6 worm cellular contexts compared by ENCODE assay signal in genomic region chrX:13421068-13421467, ce11.
A peak's percentile ranks its signal among the peaks of the same experiment; 100 is the strongest.
TF ChIP-seq lines count a peak whose summit lies in the region.

No protein-coding gene starts in this region.

TF ChIP-seq in whole organism, L1 larva, 84 proteins besides CTCF, POLR2A, EP300 and RAD21:
- TF ChIP-seq lin-35 (GFP tag; optimal IDR thresholded peaks at IDR 0.05; lab: Kevin White, UChicago), result peak in 1 of 2 experiments; percentile 3
- no peak for TF ChIP-seq egl-13 (tag; optimal IDR thresholded peaks at IDR 0.05; lab: Kevin White, UChicago)
- TF ChIP-seq nhr-12 (tag; optimal IDR thresholded peaks at IDR 0.05; lab: Kevin White, UChicago), result no peak
- TF ChIP-seq elt-2 (tag; optimal IDR thresholded peaks at IDR 0.05; lab: Kevin White, UChicago), result peak; percentile 57

TF ChIP-seq in whole organism, L2 larva, 48 proteins besides CTCF, POLR2A, EP300 and RAD21:
- TF ChIP-seq lin-11 (tag; optimal IDR thresholded peaks at IDR 0.05; lab: Kevin White, UChicago), result no peak
- peak; percentile 14 for TF ChIP-seq sma-9 (GFP tag; optimal IDR thresholded peaks at IDR 0.05; lab: Kevin White, UChicago)
- no peak for TF ChIP-seq sma-9 (tag; optimal IDR thresholded peaks at IDR 0.05; lab: Kevin White, UChicago)
- no peak for TF ChIP-seq C34F6.9 (tag; optimal IDR thresholded peaks at IDR 0.05; lab: Kevin White, UChicago)
- TF ChIP-seq mab-5 (tag; optimal IDR thresholded peaks at IDR 0.05; lab: Kevin White, UChicago), result no peak
- TF ChIP-seq ceh-16 (tag; optimal IDR thresholded peaks at IDR 0.05; lab: Kevin White, UChicago), result no peak
- no peak for TF ChIP-seq ztf-11 (tag; optimal IDR thresholded peaks at IDR 0.05; lab: Kevin White, UChicago)
- no peak for TF ChIP-seq nhr-77 (tag; optimal IDR thresholded peaks at IDR 0.05; lab: Kevin White, UChicago)
- TF ChIP-seq fos-1 (tag; optimal IDR thresholded peaks at IDR 0.05; lab: Kevin White, UChicago), result peak; percentile 77
- no peak for TF ChIP-seq egl-27 (tag; optimal IDR thresholded peaks at IDR 0.05; lab: Kevin White, UChicago)
- no peak for TF ChIP-seq crh-2 (tag; optimal IDR thresholded peaks at IDR 0.05; lab: Kevin White, UChicago)
- TF ChIP-seq zag-1 (tag; optimal IDR thresholded peaks at IDR 0.05; lab: Kevin White, UChicago), result no peak
- TF ChIP-seq sma-3 (GFP tag; optimal IDR thresholded peaks at IDR 0.05; lab: Kevin White, UChicago), result no peak

TF ChIP-seq in whole organism, L3 larva, 47 proteins besides CTCF, POLR2A, EP300 and RAD21:
- TF ChIP-seq elt-2 (tag; optimal IDR thresholded peaks at IDR 0.05; lab: Kevin White, UChicago) (peak; percentile 81), unc-62 (GFP tag; optimal IDR thresholded peaks at IDR 0.05; lab: Kevin White, UChicago) (no peak), pha-4 (tag; optimal IDR thresholded peaks at IDR 0.05; lab: Kevin White, UChicago) (no peak), ama-1 (optimal IDR thresholded peaks at IDR 0.05; lab: Kevin White, UChicago) (no peak), nhr-77 (tag; optimal IDR thresholded peaks at IDR 0.05; lab: Kevin White, UChicago) (no peak), daf-12 (tag; optimal IDR thresholded peaks at IDR 0.05; lab: Kevin White, UChicago) (no peak), pqm-1 (tag; optimal IDR thresholded peaks at IDR 0.05; lab: Kevin White, UChicago) (peak; percentile 33), hmg-11 (tag; optimal IDR thresholded peaks at IDR 0.05; lab: Kevin White, UChicago) (no peak)

TF ChIP-seq in whole organism, L4 larva, 104 proteins besides CTCF, POLR2A, EP300 and RAD21:
- no peak for TF ChIP-seq snpc-4 (tag; optimal IDR thresholded peaks at IDR 0.05; lab: Kevin White, UChicago)
- TF ChIP-seq duxl-1 (tag; optimal IDR thresholded peaks at IDR 0.05; lab: Kevin White, UChicago; ENCODE audit: poor library complexity), result no peak
- peak; percentile 67 for TF ChIP-seq pqm-1 (tag; optimal IDR thresholded peaks at IDR 0.05; lab: Kevin White, UChicago)
- no peak for TF ChIP-seq Y75B8A.6 (GFP tag; IDR thresholded peaks at IDR 0.05; lab: Robert Waterston, UW)
- peak; percentile 57 for TF ChIP-seq aha-1 (tag; lab: Kevin White, UChicago)
- TF ChIP-seq Y48G9A.11 (GFP tag; IDR thresholded peaks at IDR 0.05; lab: Robert Waterston, UW), result no peak
- TF ChIP-seq nhr-28 (tag; optimal IDR thresholded peaks at IDR 0.05; lab: Kevin White, UChicago), result peak; percentile 63
- no peak for TF ChIP-seq Y105C5A.15 (GFP tag; IDR thresholded peaks at IDR 0.05; lab: Robert Waterston, UW)
- TF ChIP-seq rbr-2 (tag; optimal IDR thresholded peaks at IDR 0.05; lab: Kevin White, UChicago), result no peak
- TF ChIP-seq dmd-6 (GFP tag; IDR thresholded peaks at IDR 0.05; lab: Robert Waterston, UW), result peak; percentile 72
- no peak for TF ChIP-seq lin-38 (GFP tag; IDR thresholded peaks at IDR 0.05; lab: Robert Waterston, UW)
- no peak for TF ChIP-seq lin-39 (tag; optimal IDR thresholded peaks at IDR 0.05; lab: Kevin White, UChicago)
- TF ChIP-seq pha-4 (GFP tag; IDR thresholded peaks at IDR 0.05; lab: Robert Waterston, UW), result no peak
- no peak for TF ChIP-seq pha-4 (tag; optimal IDR thresholded peaks at IDR 0.05; lab: Kevin White, UChicago)
- TF ChIP-seq snpc-1.2 (GFP tag; IDR thresholded peaks at IDR 0.05; lab: Robert Waterston, UW), result no peak
- no peak for TF ChIP-seq daf-16 (GFP tag; optimal IDR thresholded peaks at IDR 0.05; lab: Kevin White, UChicago)
- TF ChIP-seq daf-16 (tag; optimal IDR thresholded peaks at IDR 0.05; lab: Kevin White, UChicago), result peak; percentile 71
- TF ChIP-seq aly-2 (tag; optimal IDR thresholded peaks at IDR 0.05; lab: Kevin White, UChicago), result no peak
- no peak for TF ChIP-seq Y5F2A.4 (GFP tag; optimal IDR thresholded peaks at IDR 0.05; lab: Kevin White, UChicago)
- no peak for TF ChIP-seq ceh-20 (GFP tag; IDR thresholded peaks at IDR 0.05; lab: Robert Waterston, UW)
- TF ChIP-seq skn-1 (tag; optimal IDR thresholded peaks at IDR 0.05; lab: Kevin White, UChicago), result no peak
- TF ChIP-seq F49E8.2 (tag; optimal IDR thresholded peaks at IDR 0.05; lab: Kevin White, UChicago; ENCODE audit: borderline replicate concordance), result no peak
- no peak for TF ChIP-seq lin-29 (GFP tag; IDR thresholded peaks at IDR 0.05; lab: Robert Waterston, UW)
- no peak for TF ChIP-seq hif-1 (tag; optimal IDR thresholded peaks at IDR 0.05; lab: Kevin White, UChicago)
- no peak for TF ChIP-seq mes-2 (tag; optimal IDR thresholded peaks at IDR 0.05; lab: Kevin White, UChicago; ENCODE audit: poor library complexity, severe bottlenecking)

TF ChIP-seq in whole organism, late embryonic, 69 proteins besides CTCF, POLR2A, EP300 and RAD21:
- peak; percentile 45 for TF ChIP-seq elt-2 (tag; optimal IDR thresholded peaks at IDR 0.05; lab: Kevin White, UChicago)
- TF ChIP-seq ceh-48 (tag; optimal IDR thresholded peaks at IDR 0.05; lab: Kevin White, UChicago), result no peak
TF ChIP-seq in whole organism, late embryonic: peak in this region for 1.

TF ChIP-seq in whole organism, young adult, 124 proteins besides CTCF, POLR2A, EP300 and RAD21:
- TF ChIP-seq hmg-20 (GFP tag; IDR thresholded peaks at IDR 0.05; lab: Robert Waterston, UW) (no peak), nfyb-1 (GFP tag; IDR thresholded peaks at IDR 0.05; lab: Robert Waterston, UW) (0 out of 2 replicates have a peak, but pooled peaks have one; percentile 11), lsy-27 (tag; optimal IDR thresholded peaks at IDR 0.05; lab: Kevin White, UChicago; ENCODE audit: borderline replicate concordance, insufficient read depth) (no peak), ets-4 (GFP tag; optimal IDR thresholded peaks at IDR 0.05; lab: Kevin White, UChicago) (no peak), nhr-27 (tag; optimal IDR thresholded peaks at IDR 0.05; lab: Kevin White, UChicago) (no peak), F39B2.1 (GFP tag; IDR thresholded peaks at IDR 0.05; lab: Robert Waterston, UW) (no peak), bed-1 (GFP tag; IDR thresholded peaks at IDR 0.05; lab: Robert Waterston, UW) (no peak), hsf-1 (GFP tag; IDR thresholded peaks at IDR 0.05; lab: Robert Waterston, UW) (no peak), ceh-40 (GFP tag; IDR thresholded peaks at IDR 0.05; lab: Robert Waterston, UW) (no peak), ceh-58 (GFP tag; IDR thresholded peaks at IDR 0.05; lab: Robert Waterston, UW) (no peak), D2030.7 (GFP tag; IDR thresholded peaks at IDR 0.05; lab: Robert Waterston, UW) (no peak), nhr-80 (tag; optimal IDR thresholded peaks at IDR 0.05; lab: Kevin White, UChicago) (peak; percentile 80), akir-1 (GFP tag; optimal IDR thresholded peaks at IDR 0.05; lab: Kevin White, UChicago) (no peak), pbrm-1 (GFP tag; IDR thresholded peaks at IDR 0.05; lab: Robert Waterston, UW) (no peak), sptf-2 (GFP tag; optimal IDR thresholded peaks at IDR 0.05; lab: Kevin White, UChicago) (no peak), pha-4 (tag; optimal IDR thresholded peaks at IDR 0.05; lab: Kevin White, UChicago) (no peak), repo-1 (tag; optimal IDR thresholded peaks at IDR 0.05; lab: Kevin White, UChicago) (no peak)
